Fruit fly (Drosophila melanogaster) whole organism, embryonic: Measurements from ENCODE around the gene Spn38F.
A peak's percentile ranks its signal among the peaks of the same experiment; 100 is the strongest.

Experiments
- Abd-B ChIP-seq: fragments of 200-800 bp; sonication (Bioruptor generic); optimal IDR thresholded peaks from 2 replicates; lab custom pipeline; 2018; ENCODE audit warnings: missing biosample characterization, mild to moderate bottlenecking, missing genetic modification characterization, moderate library complexity
- Blimp-1 ChIP-seq: fragments of 200-800 bp; sonication (Bioruptor generic); optimal IDR thresholded peaks from 3 replicates; lab custom pipeline; 2018; ENCODE audit warnings: missing biosample characterization, missing genetic modification characterization, mild to moderate bottlenecking, moderate library complexity, missing genetic modification reagents
- CG1024 ChIP-seq: fragments of 200-800 bp; sonication (Bioruptor generic); IDR thresholded peaks from 2 replicates; pipeline ENCODE4 v1.3.6; 2022; ENCODE audit warnings: missing biosample characterization, missing genetic modification characterization
- CG11723 ChIP-seq: fragments of 200-800 bp; sonication (Bioruptor generic); optimal IDR thresholded peaks from 2 replicates; lab custom pipeline; 2017; ENCODE audit warnings: missing biosample characterization, mild to moderate bottlenecking, missing genetic modification characterization
- CG12299 ChIP-seq: fragments of 200-800 bp; sonication (Bioruptor generic); optimal IDR thresholded peaks from 2 replicates; lab custom pipeline; 2018; ENCODE audit warnings: missing biosample characterization, mild to moderate bottlenecking, missing genetic modification characterization
- CG12744 ChIP-seq: fragments of 200-800 bp; sonication (Bioruptor generic); optimal IDR thresholded peaks from 2 replicates; lab custom pipeline; 2016; ENCODE audit warnings: missing biosample characterization, missing genetic modification characterization
- CG12769 ChIP-seq: fragments of 200-800 bp; sonication (Bioruptor generic); optimal IDR thresholded peaks from 2 replicates; lab custom pipeline; 2019; ENCODE audit warnings: missing biosample characterization, mild to moderate bottlenecking, missing genetic modification characterization, moderate library complexity
- CG15011 ChIP-seq: fragments of 200-800 bp; sonication (Bioruptor generic); optimal IDR thresholded peaks from 3 replicates; lab custom pipeline; 2018; ENCODE audit warnings: missing biosample characterization, mild to moderate bottlenecking, missing genetic modification characterization
- CG1529 ChIP-seq: fragments of 200-800 bp; sonication (Bioruptor generic); optimal IDR thresholded peaks from 3 replicates; lab custom pipeline; 2018; ENCODE audit warnings: missing biosample characterization, missing genetic modification characterization
- CG1832 ChIP-seq: fragments of 200-800 bp; sonication (Bioruptor generic); optimal IDR thresholded peaks from 2 replicates; lab custom pipeline; 2017; ENCODE audit warnings: missing biosample characterization, mild to moderate bottlenecking, missing genetic modification characterization, inconsistent platforms
- CG2116 ChIP-seq: fragments of 200-800 bp; sonication (Bioruptor generic); optimal IDR thresholded peaks from 3 replicates; lab custom pipeline; 2018; ENCODE audit warnings: missing biosample characterization, mild to moderate bottlenecking, missing genetic modification characterization
- CG30403 ChIP-seq: fragments of 200-800 bp; sonication (Bioruptor generic); optimal IDR thresholded peaks from 3 replicates; lab custom pipeline; 2016; ENCODE audit warnings: missing biosample characterization, missing genetic modification characterization
- CG34224 ChIP-seq: fragments of 200-800 bp; sonication (Bioruptor generic); IDR thresholded peaks from 3 replicates; pipeline ENCODE4 v1.3.6; 2022; ENCODE audit warnings: missing biosample characterization, missing genetic modification characterization; ENCODE audit not compliant: partially characterized antibody
- CG34376 ChIP-seq: fragments of 200-800 bp; sonication (Bioruptor generic); optimal IDR thresholded peaks from 2 replicates; lab custom pipeline; 2018; ENCODE audit warnings: missing biosample characterization, mild to moderate bottlenecking, missing genetic modification characterization
- CG4707 ChIP-seq: fragments of 200-800 bp; sonication (Bioruptor generic); optimal IDR thresholded peaks from 2 replicates; lab custom pipeline; 2018; ENCODE audit warnings: missing biosample characterization, mild to moderate bottlenecking, missing genetic modification characterization, moderate library complexity
- CG7271 ChIP-seq: fragments of 200-800 bp; sonication (Bioruptor generic); optimal IDR thresholded peaks from 2 replicates; lab custom pipeline; 2018; ENCODE audit warnings: missing biosample characterization, mild to moderate bottlenecking, missing genetic modification characterization, moderate library complexity
- CG7786 ChIP-seq: fragments of 200-800 bp; sonication (Bioruptor generic); optimal IDR thresholded peaks from 2 replicates; lab custom pipeline; 2016; ENCODE audit warnings: missing biosample characterization, missing genetic modification characterization
- CG7928 ChIP-seq: fragments of 200-800 bp; sonication (Bioruptor generic); optimal IDR thresholded peaks from 2 replicates; lab custom pipeline; 2017; ENCODE audit warnings: missing biosample characterization, mild to moderate bottlenecking, missing genetic modification characterization
- CG7987 ChIP-seq: fragments of 200-800 bp; sonication (Bioruptor generic); optimal IDR thresholded peaks from 2 replicates; lab custom pipeline; 2018; ENCODE audit warnings: missing biosample characterization, mild to moderate bottlenecking, missing genetic modification characterization, moderate library complexity
- CG8290 ChIP-seq, 3 experiments: fragments of 200-800 bp; sonication (Bioruptor generic); optimal IDR thresholded peaks; 2 replicates each; lab custom pipeline; 2016 to 2019; ENCODE audit warnings: missing biosample characterization in 3 of 3, missing genetic modification characterization in 3 of 3, mild to moderate bottlenecking in 2 of 3, moderate library complexity in 1 of 3
- CG8359 ChIP-seq: fragments of 200-800 bp; sonication (Bioruptor generic); optimal IDR thresholded peaks from 2 replicates; lab custom pipeline; 2017; ENCODE audit warnings: missing biosample characterization, mild to moderate bottlenecking, missing genetic modification characterization, borderline replicate concordance
- CG9727 ChIP-seq: fragments of 200-800 bp; sonication (Bioruptor generic); optimal IDR thresholded peaks from 3 replicates; lab custom pipeline; 2017; ENCODE audit warnings: missing biosample characterization, mild to moderate bottlenecking, missing genetic modification characterization
- CG9797 ChIP-seq: fragments of 200-800 bp; sonication (Bioruptor generic); optimal IDR thresholded peaks from 3 replicates; lab custom pipeline; 2018; ENCODE audit warnings: missing biosample characterization, mild to moderate bottlenecking, missing genetic modification characterization
- CTCF ChIP-seq: fragments of 200-800 bp; sonication (Bioruptor generic); optimal IDR thresholded peaks from 2 replicates; lab custom pipeline; 2017; ENCODE audit warnings: missing biosample characterization, mild to moderate bottlenecking, missing genetic modification characterization, moderate library complexity
- Dfd ChIP-seq, 2 experiments: fragments of >200 bp; optimal IDR thresholded peaks; 2 replicates each; lab custom pipeline; 2017; ENCODE audit warnings: missing biosample characterization in 2 of 2, missing genetic modification characterization in 2 of 2
- E2f1 ChIP-seq: fragments of 200-800 bp; sonication (Bioruptor generic); IDR thresholded peaks from 2 replicates; pipeline ENCODE4 v1.3.6; 2022; ENCODE audit warnings: missing biosample characterization, missing genetic modification characterization
- Elba2 ChIP-seq: fragments of 200-800 bp; sonication (Bioruptor generic); optimal IDR thresholded peaks from 3 replicates; lab custom pipeline; 2016; ENCODE audit warnings: missing biosample characterization, missing genetic modification characterization
- HLH3B ChIP-seq: fragments of 200-800 bp; sonication (Bioruptor generic); IDR thresholded peaks from 2 replicates; pipeline ENCODE4 v1.3.6; 2022; ENCODE audit warnings: missing biosample characterization, missing genetic modification characterization
- HmgD ChIP-seq: fragments of 200-800 bp; sonication (Bioruptor generic); optimal IDR thresholded peaks from 3 replicates; lab custom pipeline; 2016; ENCODE audit warnings: missing biosample characterization, missing genetic modification characterization
- Hr78 ChIP-seq, 2 experiments: fragments of 200-800 bp in 1 of 2; fragments of >200 bp in 1 of 2; sonication (Bioruptor generic) in 1 of 2; optimal IDR thresholded peaks; 2 replicates each; lab custom pipeline; 2017 to 2019; ENCODE audit warnings: missing biosample characterization in 2 of 2, missing genetic modification characterization in 2 of 2, mild to moderate bottlenecking in 1 of 2, moderate library complexity in 1 of 2
- NC2β ChIP-seq: fragments of 200-800 bp; sonication (Bioruptor generic); optimal IDR thresholded peaks from 2 replicates; lab custom pipeline; 2016; ENCODE audit warnings: missing biosample characterization, missing genetic modification characterization
- Opbp ChIP-seq: fragments of 200-800 bp; sonication (Bioruptor generic); IDR thresholded peaks from 3 replicates; pipeline ENCODE4 v1.3.6; 2022; ENCODE audit warnings: missing biosample characterization, missing genetic modification characterization; ENCODE audit not compliant: partially characterized antibody
- Ravus ChIP-seq: fragments of 200-800 bp; sonication (Bioruptor generic); IDR thresholded peaks from 2 replicates; pipeline ENCODE4 v1.3.6; 2022; ENCODE audit warnings: missing biosample characterization, missing genetic modification characterization
- Side ChIP-seq: fragments of 200-800 bp; sonication (Bioruptor generic); optimal IDR thresholded peaks from 2 replicates; lab custom pipeline; 2016; ENCODE audit warnings: missing biosample characterization, missing genetic modification characterization
- Usf ChIP-seq: fragments of 200-800 bp; sonication (Bioruptor generic); optimal IDR thresholded peaks from 2 replicates; lab custom pipeline; 2017; ENCODE audit warnings: missing genotype, missing biosample characterization, missing genetic modification characterization
- Xrp1 ChIP-seq: fragments of 200-800 bp; sonication (Bioruptor generic); IDR thresholded peaks from 2 replicates; pipeline ENCODE4 v1.3.6; 2022; ENCODE audit warnings: missing biosample characterization, missing genetic modification characterization
- YL-1 ChIP-seq: fragments of 200-800 bp; sonication (Bioruptor generic); optimal IDR thresholded peaks from 3 replicates; lab custom pipeline; 2017; ENCODE audit warnings: missing biosample characterization, mild to moderate bottlenecking, missing genetic modification characterization
- ara ChIP-seq: fragments of 200-800 bp; sonication (Bioruptor generic); IDR thresholded peaks from 2 replicates; pipeline ENCODE4 v1.3.6; 2022; ENCODE audit warnings: missing biosample characterization, missing genetic modification characterization
- br ChIP-seq: fragments of >200 bp; optimal IDR thresholded peaks from 2 replicates; lab custom pipeline; 2017
- dan ChIP-seq: fragments of 200-800 bp; sonication (Bioruptor generic); IDR thresholded peaks from 2 replicates; pipeline ENCODE4 v1.3.6; 2022; ENCODE audit warnings: missing biosample characterization, missing genetic modification characterization
- dati ChIP-seq: fragments of 200-800 bp; sonication (Bioruptor generic); IDR thresholded peaks from 2 replicates; pipeline ENCODE4 v1.3.6; 2022; ENCODE audit warnings: missing biosample characterization, missing genetic modification characterization
- en ChIP-seq: fragments of 200-800 bp; sonication (Bioruptor generic); optimal IDR thresholded peaks from 2 replicates; lab custom pipeline; 2016; ENCODE audit warnings: missing biosample characterization, missing genetic modification characterization
- gsb-n ChIP-seq: fragments of 200-800 bp; sonication (Bioruptor generic); optimal IDR thresholded peaks from 3 replicates; lab custom pipeline; 2018; ENCODE audit warnings: missing biosample characterization, mild to moderate bottlenecking, missing genetic modification characterization
- hbn ChIP-seq: fragments of 200-800 bp; sonication (Bioruptor generic); IDR thresholded peaks from 2 replicates; pipeline ENCODE4 v1.3.6; 2022; ENCODE audit warnings: missing biosample characterization, missing genetic modification characterization; ENCODE audit not compliant: partially characterized antibody
- insv ChIP-seq, 2 experiments: fragments of 200-800 bp; sonication (Bioruptor generic); optimal IDR thresholded peaks; 3 replicates each; lab custom pipeline; 2016 to 2018; ENCODE audit warnings: missing biosample characterization in 2 of 2, missing genetic modification characterization in 2 of 2
- jumu ChIP-seq: fragments of 200-800 bp; sonication (Bioruptor generic); optimal IDR thresholded peaks from 3 replicates; lab custom pipeline; 2016; ENCODE audit warnings: missing biosample characterization, missing genetic modification characterization
- pho ChIP-seq: fragments of 200-800 bp; sonication (Bioruptor generic); optimal IDR thresholded peaks from 2 replicates; lab custom pipeline; 2016; ENCODE audit warnings: missing biosample characterization, missing genetic modification characterization
- seq ChIP-seq: fragments of 200-800 bp; sonication (Bioruptor generic); IDR thresholded peaks from 2 replicates; pipeline ENCODE4 v1.3.6; 2022; ENCODE audit warnings: missing biosample characterization, missing genetic modification characterization
- so ChIP-seq: fragments of 200-800 bp; sonication (Bioruptor generic); IDR thresholded peaks from 3 replicates; pipeline ENCODE4 v1.3.6; 2022; ENCODE audit warnings: missing biosample characterization, missing genetic modification characterization
- tio ChIP-seq: fragments of 200-800 bp; sonication (Bioruptor generic); optimal IDR thresholded peaks from 2 replicates; lab custom pipeline; 2017; ENCODE audit warnings: missing biosample characterization, missing genetic modification characterization, inconsistent platforms
- twi ChIP-seq: fragments of 200-800 bp; optimal IDR thresholded peaks from 2 replicates; lab custom pipeline; 2019; ENCODE audit warnings: missing biosample characterization, mild to moderate bottlenecking, missing genetic modification characterization, moderate library complexity
- usp ChIP-seq: fragments of >200 bp; optimal IDR thresholded peaks from 2 replicates; lab custom pipeline; 2017; ENCODE audit warnings: missing biosample characterization, missing genetic modification characterization

Spn38F gene

DNA sequence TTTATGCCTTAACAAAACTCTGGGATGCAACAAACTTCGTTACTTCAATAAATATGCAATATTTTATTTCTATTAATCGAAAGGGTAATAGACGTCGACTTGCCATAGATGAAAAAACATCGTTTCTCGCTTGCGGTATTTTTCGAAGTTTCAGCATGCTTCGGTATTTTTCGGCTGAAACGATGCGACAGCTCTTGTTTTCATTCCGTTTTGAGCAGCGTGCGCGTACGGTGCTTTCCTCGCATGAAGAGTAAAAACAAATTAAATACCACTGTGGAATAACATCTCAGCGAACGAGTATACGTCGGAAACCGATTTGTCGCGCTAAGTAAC is 40.3 kb downstream of the Spn38F start, which contains the start of gene CG9328 (continued):
- TF ChIP-seq twi (tag; lab: Kevin White, UChicago) (no peak), HLH3B (no peak), NC2β (GFP tag; lab: Kevin White, UChicago) (no peak), CG1832 (no peak), Side (GFP tag; lab: Kevin White, UChicago) (peak; percentile 27), CG7928 (GFP tag; lab: Kevin White, UChicago) (no peak), gsb-n (tag; lab: Kevin White, UChicago) (peak; percentile 62), CG34376 (GFP tag; lab: Kevin White, UChicago) (peak; percentile 40), CG12769 (tag; lab: Kevin White, UChicago) (peak; percentile 48), pho (GFP tag; lab: Kevin White, UChicago) (peak; percentile 41), CG9727 (GFP tag; lab: Kevin White, UChicago) (peak; percentile 34), en (GFP tag; lab: Kevin White, UChicago) (no peak), seq (peak; percentile 49; the same call in 1 of the 2 replicates), CG34224 (GFP tag; lab: Robert Waterston, UW) (no peak), CG4707 (GFP tag; lab: Kevin White, UChicago) (peak; percentile 39), br (lab: Kevin White, UChicago) (no peak), HmgD (GFP tag; lab: Kevin White, UChicago) (no peak), CG1024 (no peak), Blimp-1 (GFP tag; lab: Kevin White, UChicago) (peak; percentile 66), CG11723 (GFP tag; lab: Kevin White, UChicago) (peak; percentile 6), CTCF (GFP tag; lab: Kevin White, UChicago) (peak; percentile 4), jumu (GFP tag; lab: Kevin White, UChicago) (peak; percentile 14), Dfd (GFP tag; optimal IDR thresholded peaks at IDR 0.05; lab: Kevin White, UChicago) (no peak), CG2116 (GFP tag; lab: Kevin White, UChicago) (peak; percentile 47), CG7987 (peak; percentile 20), insv (GFP tag; optimal IDR thresholded peaks at IDR 0.05; lab: Kevin White, UChicago) (peak in 1 of 2 experiments; percentile 43), CG12299 (tag; lab: Kevin White, UChicago) (peak; percentile 13), YL-1 (GFP tag; lab: Kevin White, UChicago) (no peak), CG7271 (tag; lab: Kevin White, UChicago) (no peak), dan (GFP tag; lab: Robert Waterston, UW) (no peak), ara (GFP tag; lab: Robert Waterston, UW) (peak; percentile 25; the same call in 1 of the 2 replicates), CG7786 (GFP tag; lab: Kevin White, UChicago) (no peak), CG8359 (GFP tag; lab: Kevin White, UChicago) (no peak), so (peak; percentile 53; the same call in 1 of the 3 replicates), CG12744 (GFP tag; lab: Kevin White, UChicago) (peak; percentile 5), Xrp1 (GFP tag; lab: Robert Waterston, UW) (0 out of 2 replicates have a peak, but pooled peaks have one; percentile 60), Elba2 (GFP tag; lab: Kevin White, UChicago) (no peak), dati (GFP tag; lab: Robert Waterston, UW) (no peak), Abd-B (GFP tag; lab: Kevin White, UChicago) (no peak), Hr78 (GFP tag; optimal IDR thresholded peaks at IDR 0.05; lab: Kevin White, UChicago) (no peak), CG15011 (no peak), tio (no peak), E2f1 (GFP tag; lab: Robert Waterston, UW) (no peak), CG8290 (GFP tag; optimal IDR thresholded peaks at IDR 0.05; lab: Kevin White, UChicago) (no peak), CG8290 (tag; optimal IDR thresholded peaks at IDR 0.05; lab: Kevin White, UChicago) (peak in 1 of 2 experiments; percentile 85), Ravus (GFP tag; lab: Robert Waterston, UW) (no peak), CG1529 (no peak), CG9797 (peak; percentile 35), Usf (GFP tag; lab: Kevin White, UChicago) (no peak), CG30403 (peak; percentile 27), hbn (GFP tag; lab: Robert Waterston, UW) (no peak), Opbp (GFP tag; lab: Robert Waterston, UW) (peak; percentile 64), usp (no peak)
